Fruit fly (Drosophila melanogaster) whole organism, embryonic: Measurements from ENCODE around the gene Ac76E.

ENCODE experiments used
- BtbVII ChIP-seq: fragments of 200-800 bp; sonication (Bioruptor generic); optimal IDR thresholded peaks from 3 replicates; lab custom pipeline; 2017; ENCODE audit warnings: missing biosample characterization, mild to moderate bottlenecking, missing genetic modification characterization
- CG11560 ChIP-seq: fragments of 200-800 bp; sonication (Bioruptor generic); IDR thresholded peaks from 3 replicates; pipeline ENCODE4 v1.3.6; 2022; ENCODE audit warnings: missing biosample characterization, missing genetic modification characterization
- CG11695 ChIP-seq: fragments of 200-800 bp; sonication (Bioruptor generic); IDR thresholded peaks from 3 replicates; pipeline ENCODE4 v1.3.6; 2022; ENCODE audit warnings: missing biosample characterization, missing genetic modification characterization
- CG12104 ChIP-seq: fragments of 200-800 bp; sonication (Bioruptor generic); optimal IDR thresholded peaks from 3 replicates; lab custom pipeline; 2016; ENCODE audit warnings: missing biosample characterization, missing genetic modification characterization
- CG12769 ChIP-seq: fragments of 200-800 bp; sonication (Bioruptor generic); optimal IDR thresholded peaks from 2 replicates; lab custom pipeline; 2019; ENCODE audit warnings: missing biosample characterization, mild to moderate bottlenecking, missing genetic modification characterization, moderate library complexity
- CG13424 ChIP-seq: fragments of 200-800 bp; sonication (Bioruptor generic); optimal IDR thresholded peaks from 2 replicates; lab custom pipeline; 2019; ENCODE audit warnings: missing biosample characterization, mild to moderate bottlenecking, missing genetic modification characterization, moderate library complexity
- CG15479 ChIP-seq: fragments of 200-800 bp; sonication (Bioruptor generic); optimal IDR thresholded peaks from 3 replicates; lab custom pipeline; 2019; ENCODE audit warnings: missing biosample characterization, mild to moderate bottlenecking, missing genetic modification characterization, moderate library complexity
- CG17359 ChIP-seq: fragments of 200-800 bp; sonication (Bioruptor generic); optimal IDR thresholded peaks from 3 replicates; lab custom pipeline; 2018; ENCODE audit warnings: missing biosample characterization, mild to moderate bottlenecking, missing genetic modification characterization, moderate library complexity
- CG17612 ChIP-seq: fragments of 200-800 bp; sonication (Bioruptor generic); IDR thresholded peaks from 2 replicates; pipeline ENCODE4 v1.3.6; 2022; ENCODE audit warnings: missing biosample characterization, missing genetic modification characterization
- CG2116 ChIP-seq: fragments of 200-800 bp; sonication (Bioruptor generic); optimal IDR thresholded peaks from 3 replicates; lab custom pipeline; 2018; ENCODE audit warnings: missing biosample characterization, mild to moderate bottlenecking, missing genetic modification characterization
- CG2875 ChIP-seq: fragments of 200-800 bp; sonication (Bioruptor generic); optimal IDR thresholded peaks from 2 replicates; lab custom pipeline; 2017; ENCODE audit warnings: missing biosample characterization, mild to moderate bottlenecking, missing genetic modification characterization, missing genetic modification reagents
- CG3407 ChIP-seq: fragments of 200-800 bp; sonication (Bioruptor generic); optimal IDR thresholded peaks from 2 replicates; lab custom pipeline; 2018; ENCODE audit warnings: missing biosample characterization, mild to moderate bottlenecking, missing genetic modification characterization
- CG4282 ChIP-seq: fragments of 200-800 bp; sonication (Bioruptor generic); optimal IDR thresholded peaks from 2 replicates; lab custom pipeline; 2016; ENCODE audit warnings: missing biosample characterization, missing genetic modification characterization
- CG4424 ChIP-seq: fragments of 200-800 bp; sonication (Bioruptor generic); optimal IDR thresholded peaks from 3 replicates; lab custom pipeline; 2016; ENCODE audit warnings: missing biosample characterization, missing genetic modification characterization
- CG6689 ChIP-seq: fragments of 200-800 bp; sonication (Bioruptor generic); IDR thresholded peaks from 2 replicates; pipeline ENCODE4 v1.3.6; 2022; ENCODE audit warnings: missing biosample characterization, missing genetic modification characterization
- CkIIα-i1 ChIP-seq: fragments of 200-800 bp; sonication (Bioruptor generic); IDR thresholded peaks from 2 replicates; pipeline ENCODE4 v1.3.6; 2022; ENCODE audit warnings: missing biosample characterization, missing genetic modification characterization
- CoRest ChIP-seq: fragments of 200-800 bp; sonication (Bioruptor generic); optimal IDR thresholded peaks from 3 replicates; lab custom pipeline; 2018; ENCODE audit warnings: missing biosample characterization, mild to moderate bottlenecking, missing genetic modification characterization, moderate library complexity
- D19A ChIP-seq: fragments of 200-800 bp; optimal IDR thresholded peaks from 3 replicates; lab custom pipeline; 2019; ENCODE audit warnings: missing biosample characterization, mild to moderate bottlenecking, missing genetic modification characterization, moderate library complexity
- Dfd ChIP-seq, 2 experiments: fragments of >200 bp; optimal IDR thresholded peaks; 2 replicates each; lab custom pipeline; 2017; ENCODE audit warnings: missing biosample characterization in 2 of 2, missing genetic modification characterization in 2 of 2
- E2f1 ChIP-seq: fragments of 200-800 bp; sonication (Bioruptor generic); IDR thresholded peaks from 2 replicates; pipeline ENCODE4 v1.3.6; 2022; ENCODE audit warnings: missing biosample characterization, missing genetic modification characterization
- Ets65A ChIP-seq: fragments of 200-800 bp; sonication (Bioruptor generic); peaks from one replicate; lab custom pipeline; 2016; ENCODE audit warnings: missing biosample characterization, missing genetic modification characterization
- Gsc ChIP-seq: fragments of 200-800 bp; sonication (Bioruptor generic); IDR thresholded peaks from 2 replicates; pipeline ENCODE4 v1.3.6; 2022; ENCODE audit warnings: missing biosample characterization, missing genetic modification characterization
- H15 ChIP-seq: fragments of 200-800 bp; sonication (Bioruptor generic); IDR thresholded peaks from 3 replicates; pipeline ENCODE4 v1.3.6; 2022; ENCODE audit warnings: missing biosample characterization, missing genetic modification characterization
- Hey ChIP-seq: fragments of 200-800 bp; sonication (Bioruptor generic); optimal IDR thresholded peaks from 3 replicates; lab custom pipeline; 2018; ENCODE audit warnings: missing biosample characterization, mild to moderate bottlenecking, missing genetic modification characterization
- Jarid2 ChIP-seq: fragments of 200-800 bp; sonication (Bioruptor generic); optimal IDR thresholded peaks from 3 replicates; lab custom pipeline; 2017; ENCODE audit warnings: mild to moderate bottlenecking, missing biosample characterization, missing genetic modification reagents, missing genetic modification characterization
- MTF-1 ChIP-seq: fragments of 200-800 bp; sonication (Bioruptor generic); optimal IDR thresholded peaks from 2 replicates; lab custom pipeline; 2018; ENCODE audit warnings: missing biosample characterization, mild to moderate bottlenecking, missing genetic modification characterization, borderline replicate concordance
- Med ChIP-seq: fragments of 200-800 bp; sonication (Bioruptor generic); peaks from one replicate; lab custom pipeline; 2016; ENCODE audit warnings: missing biosample characterization, missing genetic modification characterization, mild to moderate bottlenecking, inconsistent platforms, moderate library complexity
- Neu2 ChIP-seq: fragments of 200-800 bp; sonication (Bioruptor generic); optimal IDR thresholded peaks from 3 replicates; lab custom pipeline; 2016; ENCODE audit warnings: missing biosample characterization, missing genetic modification characterization, borderline replicate concordance
- Poxn ChIP-seq: fragments of 200-800 bp; sonication (Bioruptor generic); IDR thresholded peaks from 2 replicates; pipeline ENCODE4 v1.3.6; 2022; ENCODE audit warnings: missing biosample characterization, missing genetic modification characterization
- Scr ChIP-seq: fragments of 200-800 bp; sonication (Bioruptor generic); IDR thresholded peaks from 2 replicates; pipeline ENCODE4 v1.3.6; 2022; ENCODE audit warnings: missing biosample characterization, missing genetic modification characterization; ENCODE audit not compliant: partially characterized antibody
- abd-A ChIP-seq: fragments of 200-800 bp; sonication (Bioruptor generic); optimal IDR thresholded peaks from 3 replicates; lab custom pipeline; 2019; ENCODE audit warnings: missing biosample characterization, mild to moderate bottlenecking, missing genetic modification characterization, moderate library complexity
- en ChIP-seq: fragments of 200-800 bp; sonication (Bioruptor generic); optimal IDR thresholded peaks from 2 replicates; lab custom pipeline; 2016; ENCODE audit warnings: missing biosample characterization, missing genetic modification characterization
- gcm ChIP-seq: fragments of 200-800 bp; sonication (Bioruptor generic); optimal IDR thresholded peaks from 2 replicates; lab custom pipeline; 2019; ENCODE audit warnings: missing biosample characterization, mild to moderate bottlenecking, missing genetic modification characterization, moderate library complexity
- gcm2 ChIP-seq: fragments of 200-800 bp; sonication (Bioruptor generic); optimal IDR thresholded peaks from 2 replicates; lab custom pipeline; 2016; ENCODE audit warnings: missing biosample characterization, missing genetic modification characterization
- gem ChIP-seq: fragments of 200-800 bp; sonication (Bioruptor generic); optimal IDR thresholded peaks from 2 replicates; lab custom pipeline; 2019; ENCODE audit warnings: missing biosample characterization, mild to moderate bottlenecking, missing genetic modification characterization, moderate library complexity
- klu ChIP-seq: fragments of 200-800 bp; sonication (Bioruptor generic); IDR thresholded peaks from 2 replicates; pipeline ENCODE4 v1.3.6; 2022; ENCODE audit warnings: missing biosample characterization, missing genetic modification characterization
- knrl ChIP-seq: fragments of 200-800 bp; sonication (Bioruptor generic); IDR thresholded peaks from 3 replicates; pipeline ENCODE4 v1.3.6; 2022; ENCODE audit warnings: missing biosample characterization, missing genetic modification characterization; ENCODE audit not compliant: partially characterized antibody
- maf-S ChIP-seq: fragments of 200-800 bp; sonication (Bioruptor generic); optimal IDR thresholded peaks from 2 replicates; lab custom pipeline; 2016; ENCODE audit warnings: missing biosample characterization, missing genetic modification characterization
- nom ChIP-seq: fragments of 200-800 bp; sonication (Bioruptor generic); optimal IDR thresholded peaks from 2 replicates; lab custom pipeline; 2017; ENCODE audit warnings: missing biosample characterization, missing genetic modification characterization, mild to moderate bottlenecking, moderate library complexity, missing genetic modification reagents
- pho ChIP-seq: fragments of 200-800 bp; sonication (Bioruptor generic); optimal IDR thresholded peaks from 2 replicates; lab custom pipeline; 2016; ENCODE audit warnings: missing biosample characterization, missing genetic modification characterization
- pita ChIP-seq: fragments of 200-800 bp; sonication (Bioruptor generic); optimal IDR thresholded peaks from 2 replicates; lab custom pipeline; 2017; ENCODE audit warnings: missing biosample characterization, mild to moderate bottlenecking, missing genetic modification characterization
- pnt ChIP-seq: fragments of 200-800 bp; sonication (Bioruptor generic); optimal IDR thresholded peaks from 3 replicates; lab custom pipeline; 2016; ENCODE audit warnings: missing biosample characterization, missing genetic modification characterization
- sens ChIP-seq: fragments of 200-800 bp; sonication (Bioruptor generic); peaks from one replicate; lab custom pipeline; 2016; ENCODE audit warnings: missing biosample characterization, missing genetic modification characterization
- sim ChIP-seq: fragments of 200-800 bp; sonication (Bioruptor generic); IDR thresholded peaks from 2 replicates; pipeline ENCODE4 v1.3.6; 2022; ENCODE audit warnings: missing biosample characterization, missing genetic modification characterization
- so ChIP-seq: fragments of 200-800 bp; sonication (Bioruptor generic); IDR thresholded peaks from 3 replicates; pipeline ENCODE4 v1.3.6; 2022; ENCODE audit warnings: missing biosample characterization, missing genetic modification characterization
- sob ChIP-seq: fragments of 200-800 bp; sonication (Bioruptor generic); IDR thresholded peaks from 2 replicates; pipeline ENCODE4 v1.3.6; 2022; ENCODE audit warnings: missing biosample characterization, missing genetic modification characterization
- tgo ChIP-seq: fragments of 200-800 bp; sonication (Bioruptor generic); IDR thresholded peaks from 3 replicates; pipeline ENCODE4 v1.3.6; 2022; ENCODE audit warnings: missing biosample characterization, missing genetic modification characterization
- trem ChIP-seq: fragments of 200-800 bp; optimal IDR thresholded peaks from 3 replicates; lab custom pipeline; 2019; ENCODE audit warnings: missing biosample characterization, mild to moderate bottlenecking, missing genetic modification characterization, moderate library complexity

Gene Ac76E

dm6 chr3L:19899308-19899927 lies 39.7 kb upstream of the Ac76E start (continued):
- TF ChIP-seq pita (GFP tag; lab: Kevin White, UChicago) (no peak), CG2116 (peak; percentile 22), Jarid2 (GFP tag; lab: Kevin White, UChicago) (no peak), CG11560 (no peak), sob (GFP tag; lab: Robert Waterston, UW) (no peak), CG15479 (GFP tag; lab: Kevin White, UChicago) (peak; percentile 90), gcm (GFP tag; lab: Kevin White, UChicago) (peak; percentile 10), Scr (GFP tag; lab: Robert Waterston, UW) (peak; percentile 30; the same call in 1 of the 2 replicates), Poxn (GFP tag; lab: Robert Waterston, UW) (no peak), gem (tag; lab: Kevin White, UChicago) (peak; percentile 13), Gsc (no peak), klu (GFP tag; lab: Robert Waterston, UW) (no peak), CG17359 (tag; lab: Kevin White, UChicago) (no peak), maf-S (GFP tag; lab: Kevin White, UChicago) (no peak), Ets65A (no peak), nom (peak; percentile 0), trem (tag; lab: Kevin White, UChicago) (peak; percentile 54), Med (GFP tag; lab: Kevin White, UChicago) (peak; percentile 21), knrl (GFP tag; lab: Robert Waterston, UW) (no peak)

dm6 chr3L:19900184-19901089 lies 38.6 kb upstream of the Ac76E start:
- TF ChIP-seq MTF-1 (GFP tag; lab: Kevin White, UChicago) (no peak), H15 (GFP tag; lab: Robert Waterston, UW) (no peak), CG12769 (tag; lab: Kevin White, UChicago) (no peak), sim (no peak), gcm2 (GFP tag; lab: Kevin White, UChicago) (no peak), CG6689 (GFP tag; lab: Robert Waterston, UW) (peak; percentile 22; the same call in 1 of the 2 replicates), sens (GFP tag; lab: Kevin White, UChicago) (peak; percentile 74), nom (peak; percentile 36), CG11695 (GFP tag; lab: Robert Waterston, UW) (0 out of 3 replicates have a peak, but pooled peaks have one; percentile 27), pnt (GFP tag; lab: Kevin White, UChicago) (no peak), CG13424 (tag; lab: Kevin White, UChicago) (no peak), D19A (peak; percentile 14), E2f1 (no peak), CG2875 (GFP tag; lab: Kevin White, UChicago) (no peak), tgo (no peak), Med (GFP tag; lab: Kevin White, UChicago) (peak; percentile 37), CG4282 (GFP tag; lab: Kevin White, UChicago) (no peak), Dfd (GFP tag; optimal IDR thresholded peaks at IDR 0.05; lab: Kevin White, UChicago) (no peak), en (GFP tag; lab: Kevin White, UChicago) (no peak), CoRest (tag; lab: Kevin White, UChicago) (no peak), abd-A (tag; lab: Kevin White, UChicago) (no peak), CG12104 (GFP tag; lab: Kevin White, UChicago) (no peak), so (GFP tag; lab: Robert Waterston, UW) (no peak; the same call in 2 of the 3 replicates), Hey (tag; lab: Kevin White, UChicago) (no peak), CG17612 (GFP tag; lab: Robert Waterston, UW) (no peak), CG3407 (no peak), CkIIα-i1 (no peak), CG4424 (GFP tag; lab: Kevin White, UChicago) (no peak), Neu2 (GFP tag; lab: Kevin White, UChicago) (no peak), BtbVII (GFP tag; lab: Kevin White, UChicago) (no peak), pho (peak; percentile 2)
